Worm (Caenorhabditis elegans): Measurements from ENCODE around the gene C29E4.11.

DNA sequence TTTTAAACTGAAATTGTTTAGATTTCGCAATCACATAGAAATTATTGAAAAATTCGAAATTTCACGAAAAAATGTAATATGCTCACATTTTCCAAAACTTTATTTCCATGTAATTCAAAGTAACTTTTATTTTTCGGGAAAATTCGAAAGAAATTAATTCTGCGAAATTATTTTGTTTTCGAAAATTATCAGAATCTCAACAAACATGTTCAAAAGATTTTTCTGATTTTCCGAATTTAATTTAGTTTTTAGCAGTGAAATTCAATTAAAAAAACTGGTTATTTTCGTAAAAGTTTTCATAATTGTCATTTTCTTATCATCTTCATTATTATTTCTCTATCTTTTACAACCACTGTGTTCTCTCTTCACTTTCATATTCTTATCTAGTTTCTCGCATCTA, 24.7 kb downstream of the C29E4.11 start, which contains the start of gene ran-2:
- TF ChIP-seq ceh-82 (tag; optimal IDR thresholded peaks at IDR 0.05) (no peak), nhr-11 (tag; optimal IDR thresholded peaks at IDR 0.05) (no peak), ztf-11 (tag; optimal IDR thresholded peaks at IDR 0.05) (no peak), elt-1 (tag; optimal IDR thresholded peaks at IDR 0.05) (no peak), snpc-4 (tag; optimal IDR thresholded peaks at IDR 0.05) (no peak), pqm-1 (tag; optimal IDR thresholded peaks at IDR 0.05) (no peak), tbx-2 (tag; optimal IDR thresholded peaks at IDR 0.05) (no peak)

Data from whole organism, L3 larva.